Fruit fly (Drosophila melanogaster): ENCODE data around the gene CG46426.

- TF ChIP-seq psq (optimal IDR thresholded peaks at IDR 0.05) (no peak), h (optimal IDR thresholded peaks at IDR 0.05) (no peak), insv (optimal IDR thresholded peaks at IDR 0.05) (no peak), Sin3A (optimal IDR thresholded peaks at IDR 0.05) (no peak)
These were observed at the start of gene CG46426, which contains the start of the genes CG44008, CG14933 and CG42486 for dm6 chr2L:11842291-11843187.

Measured in Kc167 (cell line).